Fruit fly (Drosophila melanogaster) whole organism, wandering third instar larva: Measurements from ENCODE around the gene Bem46.

Experiments used
- Abd-B ChIP-seq: fragments of >200 bp; optimal IDR thresholded peaks from 2 replicates; lab custom pipeline; 2017; ENCODE audit warnings: missing biosample characterization, missing genetic modification characterization
- CG32264 ChIP-seq: fragments of 200-800 bp; sonication (Bioruptor generic); optimal IDR thresholded peaks from 2 replicates; lab custom pipeline; 2016; ENCODE audit warnings: missing biosample characterization, missing genetic modification characterization
- CG9705 ChIP-seq: fragments of 200-800 bp; sonication (Bioruptor generic); optimal IDR thresholded peaks from 2 replicates; lab custom pipeline; 2018; ENCODE audit warnings: missing biosample characterization, mild to moderate bottlenecking, missing genetic modification characterization
- CrebA ChIP-seq: fragments of 200-800 bp; sonication (Bioruptor generic); optimal IDR thresholded peaks from 2 replicates; lab custom pipeline; 2016; ENCODE audit warnings: missing biosample characterization, mild to moderate bottlenecking, missing genetic modification characterization, borderline replicate concordance
- Dfd ChIP-seq: fragments of >200 bp; optimal IDR thresholded peaks from 2 replicates; lab custom pipeline; 2017; ENCODE audit warnings: missing biosample characterization, missing genetic modification characterization
- Dif ChIP-seq: fragments of 200-275, 200-300 bp; sonication (Bioruptor generic); optimal IDR thresholded peaks from 2 replicates; lab custom pipeline; 2018; ENCODE audit warnings: missing biosample characterization, missing genetic modification characterization; ENCODE audit not compliant: partially characterized antibody
- GATAd ChIP-seq: sonication (Bioruptor generic); optimal IDR thresholded peaks from 2 replicates; lab custom pipeline; 2016; ENCODE audit warnings: missing biosample characterization, missing genetic modification characterization
- HLH106 ChIP-seq: fragments of 200-800 bp; optimal IDR thresholded peaks from 3 replicates; lab custom pipeline; 2019; ENCODE audit warnings: missing biosample characterization, mild to moderate bottlenecking, missing genetic modification characterization, moderate library complexity
- Hr78 ChIP-seq: fragments of >200 bp; optimal IDR thresholded peaks from 2 replicates; lab custom pipeline; 2017; ENCODE audit warnings: missing biosample characterization, missing genetic modification characterization
- Hr83 ChIP-seq: fragments of 200-300 bp; sonication (Bioruptor generic); optimal IDR thresholded peaks from 2 replicates; lab custom pipeline; 2016; ENCODE audit warnings: missing biosample characterization, mild to moderate bottlenecking, missing genetic modification characterization, moderate library complexity; ENCODE audit not compliant: poor library complexity, severe bottlenecking
- Jra ChIP-seq: sonication (Bioruptor generic); optimal IDR thresholded peaks from 2 replicates; lab custom pipeline; 2016; ENCODE audit warnings: missing biosample characterization, missing genetic modification characterization
- Mio ChIP-seq: sonication (Bioruptor generic); optimal IDR thresholded peaks from 2 replicates; lab custom pipeline; 2016; ENCODE audit warnings: missing biosample characterization, missing genetic modification characterization
- Myc ChIP-seq: fragments of >200 bp; optimal IDR thresholded peaks from 2 replicates; lab custom pipeline; 2017
- N ChIP-seq: fragments of >200 bp; optimal IDR thresholded peaks from 2 replicates; lab custom pipeline; 2018; ENCODE audit warnings: missing biosample characterization, missing external identifiers, missing genetic modification characterization
- OdsH ChIP-seq: fragments of 200-800 bp; sonication (Bioruptor generic); optimal IDR thresholded peaks from 2 replicates; lab custom pipeline; 2016; ENCODE audit warnings: missing biosample characterization, mild to moderate bottlenecking, missing genetic modification characterization
- Rel ChIP-seq, 2 experiments: fragments of 200-800 bp; sonication (Bioruptor generic) in 1 of 2; optimal IDR thresholded peaks; 2 replicates in 1 of 2; 3 replicates in 1 of 2; lab custom pipeline; 2016 to 2019; ENCODE audit warnings: mild to moderate bottlenecking in 2 of 2, missing biosample characterization in 2 of 2, missing genetic modification characterization in 2 of 2, moderate library complexity in 1 of 2
- Vsx2 ChIP-seq: fragments of 200-300, 225-300 bp; sonication (Bioruptor generic); optimal IDR thresholded peaks from 2 replicates; lab custom pipeline; 2018; ENCODE audit warnings: missing biosample characterization, missing genetic modification characterization; ENCODE audit not compliant: partially characterized antibody
- br ChIP-seq: fragments of 200-800 bp; sonication (Bioruptor generic); optimal IDR thresholded peaks from 2 replicates; lab custom pipeline; 2016; ENCODE audit warnings: missing biosample characterization, missing genetic modification characterization
- brk ChIP-seq: fragments of 200-800 bp; sonication (Bioruptor generic); optimal IDR thresholded peaks from 2 replicates; lab custom pipeline; 2016; ENCODE audit warnings: missing biosample characterization, mild to moderate bottlenecking, missing genetic modification characterization
- dl ChIP-seq, 2 experiments: fragments of 175-275, 200-275 bp in 1 of 2; fragments of 200-275 bp in 1 of 2; sonication (Bioruptor generic); optimal IDR thresholded peaks; lab custom pipeline; 2018; ENCODE audit warnings: mild to moderate bottlenecking in 2 of 2, missing biosample characterization in 2 of 2, missing genetic modification characterization in 2 of 2, moderate library complexity in 2 of 2; ENCODE audit not compliant: partially characterized antibody in 2 of 2, insufficient read depth in 1 of 2
- dmrt93B ChIP-seq: fragments of 200-800 bp; sonication (Bioruptor generic); optimal IDR thresholded peaks from 2 replicates; lab custom pipeline; 2018; ENCODE audit warnings: missing biosample characterization, mild to moderate bottlenecking, missing genetic modification characterization
- dsf ChIP-seq: sonication (Bioruptor generic); optimal IDR thresholded peaks from 2 replicates; lab custom pipeline; 2016; ENCODE audit warnings: missing biosample characterization, missing genetic modification characterization, borderline replicate concordance
- ey ChIP-seq: fragments of 200-800 bp; sonication (Bioruptor generic); optimal IDR thresholded peaks from 2 replicates; lab custom pipeline; 2016; ENCODE audit warnings: missing biosample characterization, missing genetic modification characterization
- foxo ChIP-seq, 2 experiments: fragments of 200-800 bp; sonication (Bioruptor generic); optimal IDR thresholded peaks; 2 replicates in 1 of 2; 3 replicates in 1 of 2; lab custom pipeline; 2016 to 2017; ENCODE audit warnings: missing biosample characterization in 2 of 2, missing genetic modification characterization in 2 of 2
- fru ChIP-seq: fragments of 200-800 bp; sonication (Bioruptor generic); optimal IDR thresholded peaks from 3 replicates; lab custom pipeline; 2016; ENCODE audit warnings: missing biosample characterization, mild to moderate bottlenecking, missing genetic modification characterization
- h ChIP-seq: fragments of 200-800 bp; sonication (Bioruptor generic); optimal IDR thresholded peaks from 3 replicates; lab custom pipeline; 2016; ENCODE audit warnings: missing biosample characterization, mild to moderate bottlenecking, missing genetic modification characterization
- jim ChIP-seq: fragments of 175-275, 200-325 bp; sonication (Bioruptor generic); optimal IDR thresholded peaks from 2 replicates; lab custom pipeline; 2016; ENCODE audit warnings: missing biosample characterization, mild to moderate bottlenecking, missing genetic modification characterization
- lola ChIP-seq: fragments of >200 bp; optimal IDR thresholded peaks from 2 replicates; lab custom pipeline; 2017; ENCODE audit warnings: missing biosample characterization, missing genetic modification characterization
- pan ChIP-seq: fragments of >200 bp; optimal IDR thresholded peaks from 2 replicates; lab custom pipeline; 2017
- psq ChIP-seq: fragments of 200-800 bp; sonication (Bioruptor generic); optimal IDR thresholded peaks from 3 replicates; lab custom pipeline; 2017; ENCODE audit warnings: missing biosample characterization, mild to moderate bottlenecking, missing genetic modification characterization, moderate library complexity
- rgr ChIP-seq: fragments of 200-800 bp; sonication (Bioruptor generic); optimal IDR thresholded peaks from 3 replicates; lab custom pipeline; 2016; ENCODE audit warnings: missing biosample characterization, mild to moderate bottlenecking, missing genetic modification characterization
- sage ChIP-seq: fragments of 200-800 bp; sonication (Bioruptor generic); optimal IDR thresholded peaks from 2 replicates; lab custom pipeline; 2016; ENCODE audit warnings: missing biosample characterization, mild to moderate bottlenecking, missing genetic modification characterization
- sv ChIP-seq: fragments of 200-800 bp; sonication (Bioruptor generic); optimal IDR thresholded peaks from 3 replicates; lab custom pipeline; 2016; ENCODE audit warnings: missing biosample characterization, missing genetic modification characterization
- tai ChIP-seq: sonication (Bioruptor generic); optimal IDR thresholded peaks from 2 replicates; lab custom pipeline; 2016; ENCODE audit warnings: missing biosample characterization, missing genetic modification characterization
- usp ChIP-seq: fragments of >200 bp; optimal IDR thresholded peaks from 2 replicates; lab custom pipeline; 2017; ENCODE audit warnings: missing biosample characterization, missing genetic modification characterization
- woc ChIP-seq: sonication (Bioruptor generic); optimal IDR thresholded peaks from 2 replicates; lab custom pipeline; 2016; ENCODE audit warnings: missing biosample characterization, mild to moderate bottlenecking, missing genetic modification characterization

Bem46 gene

dm6 chr2L:2954472-2954871 lies 33.4 kb upstream of the Bem46 start, which contains the start of gene Rbp9:
TSS of gene Rbp9 (plus strand) at chr2L:2954762.
- TF ChIP-seq Dfd (GFP tag; lab: Kevin White, UChicago): no peak
- no peak for TF ChIP-seq h (GFP tag; lab: Kevin White, UChicago)
- TF ChIP-seq dl (GFP tag; optimal IDR thresholded peaks at IDR 0.05; lab: Kevin White, UChicago; ENCODE audit: insufficient read depth in 1 of 2, partially characterized antibody in 2 of 2): no peak
- TF ChIP-seq psq (GFP tag; lab: Kevin White, UChicago): no peak
- no peak for TF ChIP-seq Dif (GFP tag; lab: Kevin White, UChicago)

DNA sequence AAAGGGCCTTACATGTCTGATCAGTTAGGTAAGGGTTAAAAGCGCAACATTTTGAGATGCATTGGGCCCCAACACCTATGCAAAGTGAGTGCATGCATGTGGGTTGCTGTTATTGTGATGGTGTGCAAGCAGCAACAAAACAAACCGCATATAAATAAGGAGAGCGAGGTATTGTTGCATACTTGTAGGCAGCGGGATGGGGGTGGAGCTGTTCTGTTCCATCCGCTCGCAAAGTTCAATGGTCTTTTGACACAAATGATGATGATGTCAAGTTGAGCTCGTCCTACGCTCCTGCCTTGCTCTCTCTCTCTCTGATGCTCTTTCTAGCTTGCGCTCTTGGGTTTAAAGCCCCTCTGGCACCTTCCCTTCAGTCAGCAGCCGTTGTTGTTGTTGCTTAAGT lies 32.3 kb upstream of the Bem46 start:
- no peak for TF ChIP-seq Abd-B
- no peak for TF ChIP-seq h (GFP tag; lab: Kevin White, UChicago)
- no peak for TF ChIP-seq Dfd (GFP tag; lab: Kevin White, UChicago)
- TF ChIP-seq sage (GFP tag; lab: Kevin White, UChicago): no peak
- no peak for TF ChIP-seq CrebA
- no peak for TF ChIP-seq brk (GFP tag; lab: Kevin White, UChicago)
- TF ChIP-seq Vsx2 (GFP tag; lab: Kevin White, UChicago): no peak
- no peak for TF ChIP-seq br
- TF ChIP-seq rgr (GFP tag; lab: Kevin White, UChicago): no peak
- peak; percentile 7 for TF ChIP-seq Hr83 (GFP tag; lab: Kevin White, UChicago)
- TF ChIP-seq jim: no peak
- peak; percentile 76 for TF ChIP-seq N (GFP tag; lab: Kevin White, UChicago)
- TF ChIP-seq Myc (lab: Kevin White, UChicago): peak; percentile 57
- peak; percentile 64 for TF ChIP-seq Dif (GFP tag; lab: Kevin White, UChicago)
- no peak for TF ChIP-seq fru (GFP tag; lab: Kevin White, UChicago)

dm6 chr2L:2956358-2956757 lies 31.6 kb upstream of the Bem46 start:
- TF ChIP-seq tai (GFP tag; lab: Kevin White, UChicago) (no peak), GATAd (no peak), br (no peak)
- TF ChIP-seq, all 38 proteins: peak for 0

dm6 chr2L:2956992-2957391 lies 30.9 kb upstream of the Bem46 start:
- TF ChIP-seq Hr78 (GFP tag; lab: Kevin White, UChicago): no peak
- peak; percentile 27 for TF ChIP-seq Myc (lab: Kevin White, UChicago)

DNA sequence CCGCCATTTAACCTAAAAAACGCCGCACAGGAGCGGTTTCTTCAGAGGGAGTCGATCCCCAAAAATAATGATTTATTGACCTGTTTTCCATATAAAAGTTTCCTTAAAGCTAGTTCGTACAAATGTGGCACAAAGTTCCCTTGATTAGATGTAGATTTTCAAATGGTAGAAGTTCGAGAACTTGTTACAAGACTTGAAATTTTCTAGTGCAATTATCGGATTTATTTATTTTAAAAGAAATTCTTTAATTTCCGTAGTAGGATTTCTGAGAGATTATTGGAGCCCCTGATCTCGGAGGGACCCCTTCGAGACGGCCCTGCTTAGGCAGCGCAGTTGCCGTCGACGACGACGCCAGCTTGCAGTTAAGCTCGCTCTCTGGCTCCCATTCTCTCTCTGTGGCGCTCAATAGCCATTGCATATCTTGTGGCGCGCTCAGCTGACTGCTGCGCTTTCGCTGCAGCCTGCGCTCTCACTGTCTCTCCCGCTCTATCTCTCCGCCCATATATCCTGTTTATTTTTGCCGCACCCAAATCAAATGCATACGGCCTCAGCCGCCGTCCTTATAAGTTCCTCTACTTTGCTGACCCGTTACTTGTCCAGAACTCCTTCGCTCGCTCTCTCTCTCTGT lies 30.3 kb upstream of the Bem46 start:
- TF ChIP-seq Vsx2 (GFP tag; lab: Kevin White, UChicago) (no peak), lola (GFP tag; lab: Kevin White, UChicago) (no peak), N (GFP tag; lab: Kevin White, UChicago) (no peak), ey (GFP tag; lab: Kevin White, UChicago) (peak; percentile 88), psq (GFP tag; lab: Kevin White, UChicago) (peak; percentile 74), tai (GFP tag; lab: Kevin White, UChicago) (no peak), Hr83 (GFP tag; lab: Kevin White, UChicago) (no peak), CG32264 (peak; percentile 60), HLH106 (peak; percentile 92), usp (no peak), dsf (no peak), dl (GFP tag; optimal IDR thresholded peaks at IDR 0.05; lab: Kevin White, UChicago; ENCODE audit: insufficient read depth in 1 of 2, partially characterized antibody in 2 of 2) (no peak), Abd-B (no peak), CrebA (no peak), pan (lab: Kevin White, UChicago) (no peak), Dfd (GFP tag; lab: Kevin White, UChicago) (no peak), CG9705 (peak; percentile 79), brk (GFP tag; lab: Kevin White, UChicago) (no peak), Hr78 (GFP tag; lab: Kevin White, UChicago) (no peak), br (peak; percentile 86), Jra (GFP tag; lab: Kevin White, UChicago) (peak; percentile 36), rgr (GFP tag; lab: Kevin White, UChicago) (peak; percentile 79), Mio (GFP tag; lab: Kevin White, UChicago) (peak; percentile 1), OdsH (GFP tag; lab: Kevin White, UChicago) (peak; percentile 82), h (GFP tag; lab: Kevin White, UChicago) (peak; percentile 89), foxo (GFP tag; optimal IDR thresholded peaks at IDR 0.05; lab: Kevin White, UChicago) (peak in 1 of 2 experiments; percentile 89), sage (GFP tag; lab: Kevin White, UChicago) (peak; percentile 59), woc (GFP tag; lab: Kevin White, UChicago) (peak; percentile 80), jim (no peak), dmrt93B (peak; percentile 90), GATAd (no peak), Dif (GFP tag; lab: Kevin White, UChicago) (peak; percentile 61), fru (GFP tag; lab: Kevin White, UChicago) (peak; percentile 91), sv (GFP tag; lab: Kevin White, UChicago) (no peak), Rel (GFP tag; optimal IDR thresholded peaks at IDR 0.05; lab: Kevin White, UChicago) (no peak), Rel (tag; optimal IDR thresholded peaks at IDR 0.05; lab: Kevin White, UChicago) (no peak), Myc (lab: Kevin White, UChicago) (no peak)
